Fruit fly (Drosophila melanogaster) whole organism, wandering third instar larva: ENCODE data around the gene CG14882.
A peak's percentile ranks its signal among the peaks of the same experiment; 100 is the strongest.

Source experiments
- Abd-B ChIP-seq: fragments of >200 bp; optimal IDR thresholded peaks from 2 replicates; lab custom pipeline; 2017; ENCODE audit warnings: missing biosample characterization, missing genetic modification characterization
- CG32264 ChIP-seq: fragments of 200-800 bp; sonication (Bioruptor generic); optimal IDR thresholded peaks from 2 replicates; lab custom pipeline; 2016; ENCODE audit warnings: missing biosample characterization, missing genetic modification characterization
- Dfd ChIP-seq: fragments of >200 bp; optimal IDR thresholded peaks from 2 replicates; lab custom pipeline; 2017; ENCODE audit warnings: missing biosample characterization, missing genetic modification characterization
- Dif ChIP-seq: fragments of 200-275, 200-300 bp; sonication (Bioruptor generic); optimal IDR thresholded peaks from 2 replicates; lab custom pipeline; 2018; ENCODE audit warnings: missing biosample characterization, missing genetic modification characterization; ENCODE audit not compliant: partially characterized antibody
- GATAd ChIP-seq: sonication (Bioruptor generic); optimal IDR thresholded peaks from 2 replicates; lab custom pipeline; 2016; ENCODE audit warnings: missing biosample characterization, missing genetic modification characterization
- HLH106 ChIP-seq: fragments of 200-800 bp; optimal IDR thresholded peaks from 3 replicates; lab custom pipeline; 2019; ENCODE audit warnings: missing biosample characterization, mild to moderate bottlenecking, missing genetic modification characterization, moderate library complexity
- Hnf4 ChIP-seq: fragments of 200-800 bp; sonication (Bioruptor generic); optimal IDR thresholded peaks from 2 replicates; lab custom pipeline; 2016; ENCODE audit warnings: missing biosample characterization, mild to moderate bottlenecking, missing genetic modification characterization
- Hr83 ChIP-seq: fragments of 200-300 bp; sonication (Bioruptor generic); optimal IDR thresholded peaks from 2 replicates; lab custom pipeline; 2016; ENCODE audit warnings: missing biosample characterization, mild to moderate bottlenecking, missing genetic modification characterization, moderate library complexity; ENCODE audit not compliant: poor library complexity, severe bottlenecking
- Jra ChIP-seq: sonication (Bioruptor generic); optimal IDR thresholded peaks from 2 replicates; lab custom pipeline; 2016; ENCODE audit warnings: missing biosample characterization, missing genetic modification characterization
- Myc ChIP-seq: fragments of >200 bp; optimal IDR thresholded peaks from 2 replicates; lab custom pipeline; 2017
- N ChIP-seq: fragments of >200 bp; optimal IDR thresholded peaks from 2 replicates; lab custom pipeline; 2018; ENCODE audit warnings: missing biosample characterization, missing external identifiers, missing genetic modification characterization
- OdsH ChIP-seq: fragments of 200-800 bp; sonication (Bioruptor generic); optimal IDR thresholded peaks from 2 replicates; lab custom pipeline; 2016; ENCODE audit warnings: missing biosample characterization, mild to moderate bottlenecking, missing genetic modification characterization
- Rel ChIP-seq, 2 experiments: fragments of 200-800 bp; sonication (Bioruptor generic) in 1 of 2; optimal IDR thresholded peaks; 2 replicates in 1 of 2; 3 replicates in 1 of 2; lab custom pipeline; 2016 to 2019; ENCODE audit warnings: mild to moderate bottlenecking in 2 of 2, missing biosample characterization in 2 of 2, missing genetic modification characterization in 2 of 2, moderate library complexity in 1 of 2
- Sp1 ChIP-seq: fragments of 200-800 bp; sonication (Bioruptor generic); optimal IDR thresholded peaks from 3 replicates; lab custom pipeline; 2019; ENCODE audit warnings: missing biosample characterization, mild to moderate bottlenecking, missing genetic modification characterization, moderate library complexity
- Vsx2 ChIP-seq: fragments of 200-300, 225-300 bp; sonication (Bioruptor generic); optimal IDR thresholded peaks from 2 replicates; lab custom pipeline; 2018; ENCODE audit warnings: missing biosample characterization, missing genetic modification characterization; ENCODE audit not compliant: partially characterized antibody
- br ChIP-seq: fragments of 200-800 bp; sonication (Bioruptor generic); optimal IDR thresholded peaks from 2 replicates; lab custom pipeline; 2016; ENCODE audit warnings: missing biosample characterization, missing genetic modification characterization
- dl ChIP-seq, 2 experiments: fragments of 175-275, 200-275 bp in 1 of 2; fragments of 200-275 bp in 1 of 2; sonication (Bioruptor generic); optimal IDR thresholded peaks; lab custom pipeline; 2018; ENCODE audit warnings: mild to moderate bottlenecking in 2 of 2, missing biosample characterization in 2 of 2, missing genetic modification characterization in 2 of 2, moderate library complexity in 2 of 2; ENCODE audit not compliant: partially characterized antibody in 2 of 2, insufficient read depth in 1 of 2
- dmrt93B ChIP-seq: fragments of 200-800 bp; sonication (Bioruptor generic); optimal IDR thresholded peaks from 2 replicates; lab custom pipeline; 2018; ENCODE audit warnings: missing biosample characterization, mild to moderate bottlenecking, missing genetic modification characterization
- dsf ChIP-seq: sonication (Bioruptor generic); optimal IDR thresholded peaks from 2 replicates; lab custom pipeline; 2016; ENCODE audit warnings: missing biosample characterization, missing genetic modification characterization, borderline replicate concordance
- foxo ChIP-seq, 2 experiments: fragments of 200-800 bp; sonication (Bioruptor generic); optimal IDR thresholded peaks; 2 replicates in 1 of 2; 3 replicates in 1 of 2; lab custom pipeline; 2016 to 2017; ENCODE audit warnings: missing biosample characterization in 2 of 2, missing genetic modification characterization in 2 of 2
- fru ChIP-seq: fragments of 200-800 bp; sonication (Bioruptor generic); optimal IDR thresholded peaks from 3 replicates; lab custom pipeline; 2016; ENCODE audit warnings: missing biosample characterization, mild to moderate bottlenecking, missing genetic modification characterization
- h ChIP-seq: fragments of 200-800 bp; sonication (Bioruptor generic); optimal IDR thresholded peaks from 3 replicates; lab custom pipeline; 2016; ENCODE audit warnings: missing biosample characterization, mild to moderate bottlenecking, missing genetic modification characterization
- jim ChIP-seq: fragments of 175-275, 200-325 bp; sonication (Bioruptor generic); optimal IDR thresholded peaks from 2 replicates; lab custom pipeline; 2016; ENCODE audit warnings: missing biosample characterization, mild to moderate bottlenecking, missing genetic modification characterization
- lola ChIP-seq: fragments of >200 bp; optimal IDR thresholded peaks from 2 replicates; lab custom pipeline; 2017; ENCODE audit warnings: missing biosample characterization, missing genetic modification characterization
- pan ChIP-seq: fragments of >200 bp; optimal IDR thresholded peaks from 2 replicates; lab custom pipeline; 2017
- psq ChIP-seq: fragments of 200-800 bp; sonication (Bioruptor generic); optimal IDR thresholded peaks from 3 replicates; lab custom pipeline; 2017; ENCODE audit warnings: missing biosample characterization, mild to moderate bottlenecking, missing genetic modification characterization, moderate library complexity
- rgr ChIP-seq: fragments of 200-800 bp; sonication (Bioruptor generic); optimal IDR thresholded peaks from 3 replicates; lab custom pipeline; 2016; ENCODE audit warnings: missing biosample characterization, mild to moderate bottlenecking, missing genetic modification characterization
- sage ChIP-seq: fragments of 200-800 bp; sonication (Bioruptor generic); optimal IDR thresholded peaks from 2 replicates; lab custom pipeline; 2016; ENCODE audit warnings: missing biosample characterization, mild to moderate bottlenecking, missing genetic modification characterization
- sv ChIP-seq: fragments of 200-800 bp; sonication (Bioruptor generic); optimal IDR thresholded peaks from 3 replicates; lab custom pipeline; 2016; ENCODE audit warnings: missing biosample characterization, missing genetic modification characterization
- tai ChIP-seq: sonication (Bioruptor generic); optimal IDR thresholded peaks from 2 replicates; lab custom pipeline; 2016; ENCODE audit warnings: missing biosample characterization, missing genetic modification characterization

CG14882 gene

dm6 chr3R:16408434-16408833 lies 34.6 kb upstream of the CG14882 start:
- TF ChIP-seq sage = no peak
- TF ChIP-seq lola (GFP tag; lab: Kevin White, UChicago) = no peak
- no peak for TF ChIP-seq dmrt93B (GFP tag; lab: Kevin White, UChicago)
- no peak for TF ChIP-seq N (GFP tag; lab: Kevin White, UChicago)
- no peak for TF ChIP-seq Vsx2 (GFP tag; lab: Kevin White, UChicago)
- TF ChIP-seq jim (GFP tag; lab: Kevin White, UChicago) = no peak
- no peak for TF ChIP-seq pan (lab: Kevin White, UChicago)
- TF ChIP-seq foxo (GFP tag; optimal IDR thresholded peaks at IDR 0.05; lab: Kevin White, UChicago) = no peak
- TF ChIP-seq GATAd (GFP tag; lab: Kevin White, UChicago) = no peak
- no peak for TF ChIP-seq OdsH (GFP tag; lab: Kevin White, UChicago)
- TF ChIP-seq dl (GFP tag; optimal IDR thresholded peaks at IDR 0.05; lab: Kevin White, UChicago; ENCODE audit: insufficient read depth in 1 of 2, partially characterized antibody in 2 of 2) = no peak
- no peak for TF ChIP-seq rgr
- TF ChIP-seq Sp1 = no peak
- TF ChIP-seq psq (GFP tag; lab: Kevin White, UChicago) = no peak
- no peak for TF ChIP-seq Dif (GFP tag; lab: Kevin White, UChicago)
- TF ChIP-seq, all 38 proteins: peak for 0

DNA sequence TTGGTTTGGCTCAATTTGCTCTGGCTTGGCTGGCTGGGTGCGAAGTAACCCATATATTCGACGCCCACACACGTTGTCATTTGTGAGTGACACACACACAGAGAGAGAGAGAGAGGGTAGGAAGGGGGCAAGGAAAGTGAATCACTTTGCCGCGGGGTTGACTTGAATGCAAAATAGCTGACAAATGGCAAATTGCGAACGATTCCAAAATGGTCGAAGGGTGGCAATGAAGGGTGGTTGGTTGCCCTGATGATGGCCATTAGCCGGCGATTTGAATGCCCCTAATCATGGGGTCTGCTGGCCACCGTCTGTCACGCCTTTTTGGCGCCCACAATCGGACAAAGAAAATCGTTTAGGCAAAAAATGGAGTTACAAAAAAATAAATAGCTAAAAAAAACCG lies 32.3 kb upstream of the CG14882 start:
- TF ChIP-seq Jra (GFP tag; lab: Kevin White, UChicago) (no peak), tai (GFP tag; lab: Kevin White, UChicago) (no peak), GATAd (GFP tag; lab: Kevin White, UChicago) (no peak), Rel (GFP tag; optimal IDR thresholded peaks at IDR 0.05; lab: Kevin White, UChicago) (no peak), Rel (tag; optimal IDR thresholded peaks at IDR 0.05; lab: Kevin White, UChicago) (no peak), lola (GFP tag; lab: Kevin White, UChicago) (no peak), CG32264 (GFP tag; lab: Kevin White, UChicago) (no peak), HLH106 (tag; lab: Kevin White, UChicago) (no peak), N (GFP tag; lab: Kevin White, UChicago) (no peak), br (no peak), Hr83 (GFP tag; lab: Kevin White, UChicago) (no peak), Hnf4 (no peak), dsf (GFP tag; lab: Kevin White, UChicago) (no peak), Myc (lab: Kevin White, UChicago) (no peak), sv (GFP tag; lab: Kevin White, UChicago) (no peak), Dif (GFP tag; lab: Kevin White, UChicago) (no peak), h (GFP tag; lab: Kevin White, UChicago) (no peak), foxo (GFP tag; optimal IDR thresholded peaks at IDR 0.05; lab: Kevin White, UChicago) (no peak), sage (no peak)

dm6 chr3R:16413734-16414133 lies 29.3 kb upstream of the CG14882 start:
- TF ChIP-seq sv (GFP tag; lab: Kevin White, UChicago) (no peak), GATAd (GFP tag; lab: Kevin White, UChicago) (no peak), foxo (GFP tag; optimal IDR thresholded peaks at IDR 0.05; lab: Kevin White, UChicago) (no peak), Abd-B (GFP tag; lab: Kevin White, UChicago) (no peak)

- TF ChIP-seq Dfd (GFP tag; lab: Kevin White, UChicago) (peak; percentile 19), fru (GFP tag; lab: Kevin White, UChicago) (no peak), h (GFP tag; lab: Kevin White, UChicago) (no peak), tai (GFP tag; lab: Kevin White, UChicago) (no peak)
These were observed 26.5 kb upstream of the CG14882 start for dm6 chr3R:16416508-16416907.

DNA sequence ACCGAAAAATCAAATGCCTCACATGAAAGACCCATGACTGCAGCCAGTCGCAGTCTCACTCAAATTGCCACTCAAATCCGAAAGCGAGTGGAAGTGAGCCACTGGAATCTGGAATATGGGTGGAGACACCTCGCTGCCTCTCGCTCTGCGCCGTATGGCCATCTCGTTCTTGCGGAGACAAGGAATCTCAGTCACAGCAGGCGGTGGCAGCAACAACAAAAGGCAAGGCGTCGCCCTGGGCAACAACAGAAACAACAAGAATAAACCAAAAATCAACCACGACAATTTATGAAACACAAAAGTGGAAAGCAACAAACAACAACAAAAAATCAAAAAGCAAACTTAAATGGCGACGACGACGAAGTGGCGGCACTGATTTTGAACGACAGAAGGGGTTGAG lies 19.7 kb upstream of the CG14882 start:
- TF ChIP-seq Hr83 (GFP tag; lab: Kevin White, UChicago) (no peak), Sp1 (peak; percentile 30), pan (lab: Kevin White, UChicago) (no peak), tai (GFP tag; lab: Kevin White, UChicago) (no peak), psq (GFP tag; lab: Kevin White, UChicago) (no peak), Abd-B (GFP tag; lab: Kevin White, UChicago) (no peak), fru (GFP tag; lab: Kevin White, UChicago) (no peak), N (GFP tag; lab: Kevin White, UChicago) (no peak), Jra (GFP tag; lab: Kevin White, UChicago) (no peak)
